Fruit fly (Drosophila melanogaster): Measurements from ENCODE around the gene TfAP-2.

- TF ChIP-seq psq (optimal IDR thresholded peaks at IDR 0.05) = no peak
- TF ChIP-seq insv (optimal IDR thresholded peaks at IDR 0.05) = no peak
- no peak for TF ChIP-seq Sin3A (optimal IDR thresholded peaks at IDR 0.05)
These were observed 38.9 kb downstream of the TfAP-2 start, which contains the start of the genes CG7166 and Alg11 for dm6 chr3L:21625547-21625946.

Data from Kc167 (cell line).